Worm (Caenorhabditis elegans) whole organism, early embryonic: ENCODE results near the gene nsph-4.3.

ENCODE experiments used
- hmbx-1 ChIP-seq: sonication (generic microtip); optimal IDR thresholded peaks from 2 replicates; lab custom pipeline; 2016; ENCODE audit warnings: mild to moderate bottlenecking, missing genetic modification characterization, missing compliant biosample characterization
- scrt-1 ChIP-seq: fragments of 200-800 bp; sonication (Bioruptor generic); IDR thresholded peaks from 2 replicates; pipeline ENCODE4 v1.3.6; 2022; ENCODE audit warnings: missing genetic modification characterization, missing compliant biosample characterization

- TF ChIP-seq hmbx-1 (tag; lab: Kevin White, UChicago): no peak
- no peak for TF ChIP-seq scrt-1 (GFP tag; lab: Robert Waterston, UW)
These were observed 32.3 kb upstream of the nsph-4.3 start for ce11 chrIII:7641337-7641736.
